Fruit fly (Drosophila melanogaster): ENCODE results near the gene CG43248.

CG43248 gene

DNA sequence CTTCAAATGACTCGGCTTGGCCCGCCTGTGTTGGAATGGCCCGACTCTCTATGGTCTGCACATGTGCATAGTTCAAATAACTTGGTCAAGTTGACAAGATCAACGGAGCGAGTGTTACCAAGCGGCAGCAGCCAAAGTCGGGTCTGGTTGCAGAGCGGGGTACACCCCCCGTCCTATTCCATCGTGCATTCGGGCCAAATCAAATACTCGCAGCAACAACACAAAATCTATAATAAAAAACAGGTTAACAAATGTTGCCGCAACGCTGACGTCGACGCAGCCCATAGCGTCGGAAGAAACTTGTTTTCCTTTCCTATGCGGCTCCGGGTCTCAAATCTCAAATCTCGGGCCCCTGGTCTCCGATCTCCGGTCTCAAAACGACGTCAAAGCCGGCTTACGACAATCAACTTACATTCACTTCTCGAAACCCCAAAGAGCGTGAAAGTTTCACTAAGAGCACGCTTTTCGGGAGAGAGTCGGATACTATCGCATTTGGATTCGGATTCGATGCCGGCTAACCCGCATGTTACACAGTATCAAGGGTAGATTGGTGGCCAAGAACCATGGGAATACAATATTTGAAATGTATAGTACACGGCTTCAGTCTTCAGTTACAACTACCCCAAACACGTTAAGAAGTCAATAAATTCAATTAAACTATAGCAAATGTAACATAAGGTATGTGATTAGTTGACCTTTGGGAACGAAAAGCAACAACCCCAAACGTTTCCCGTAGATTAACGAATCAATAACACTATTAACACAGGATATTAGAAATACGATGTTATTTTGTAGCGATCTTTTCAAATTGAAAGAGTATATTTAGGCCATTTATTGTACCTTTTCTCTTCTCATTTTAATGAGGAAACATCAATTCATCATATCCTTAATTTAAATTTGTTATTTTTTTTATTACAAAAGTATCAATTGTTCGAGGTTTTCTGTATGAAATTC, 3.3 kb upstream of the CG43248 start (continued):
- TF ChIP-seq CG10631 (GFP tag; optimal IDR thresholded peaks at IDR 0.05) (peak; percentile 80), CG11902 (GFP tag; optimal IDR thresholded peaks at IDR 0.05) (peak; percentile 32), acj6 (GFP tag; optimal IDR thresholded peaks at IDR 0.05) (peak; percentile 76), eg (GFP tag; IDR thresholded peaks at IDR 0.05) (peak; percentile 30; the same call in 1 of the 3 replicates), Ets21C (GFP tag; optimal IDR thresholded peaks at IDR 0.05) (peak; percentile 57), Gug (GFP tag; IDR thresholded peaks at IDR 0.05) (0 out of 2 replicates have a peak, but pooled peaks have one; percentile 18), CG11762 (GFP tag; optimal IDR thresholded peaks at IDR 0.05; ENCODE audit: insufficient read depth) (peak; percentile 58), ss (GFP tag; optimal IDR thresholded peaks at IDR 0.05) (peak; percentile 57 to 75), fd85E (GFP tag; optimal IDR thresholded peaks at IDR 0.05) (no peak), CG3919 (GFP tag; optimal IDR thresholded peaks at IDR 0.05) (peak; percentile 67), Met (GFP tag; optimal IDR thresholded peaks at IDR 0.05) (peak; percentile 75), CG7368 (GFP tag; optimal IDR thresholded peaks at IDR 0.05) (peak; percentile 44), net (GFP tag; optimal IDR thresholded peaks at IDR 0.05) (peak; percentile 79), CG11294 (GFP tag; IDR thresholded peaks at IDR 0.05) (peak; percentile 37; the same call in 1 of the 2 replicates), CG6808 (GFP tag; optimal IDR thresholded peaks at IDR 0.05) (peak; percentile 78), CG6276 (GFP tag; optimal IDR thresholded peaks at IDR 0.05) (peak; percentile 81)

DNA sequence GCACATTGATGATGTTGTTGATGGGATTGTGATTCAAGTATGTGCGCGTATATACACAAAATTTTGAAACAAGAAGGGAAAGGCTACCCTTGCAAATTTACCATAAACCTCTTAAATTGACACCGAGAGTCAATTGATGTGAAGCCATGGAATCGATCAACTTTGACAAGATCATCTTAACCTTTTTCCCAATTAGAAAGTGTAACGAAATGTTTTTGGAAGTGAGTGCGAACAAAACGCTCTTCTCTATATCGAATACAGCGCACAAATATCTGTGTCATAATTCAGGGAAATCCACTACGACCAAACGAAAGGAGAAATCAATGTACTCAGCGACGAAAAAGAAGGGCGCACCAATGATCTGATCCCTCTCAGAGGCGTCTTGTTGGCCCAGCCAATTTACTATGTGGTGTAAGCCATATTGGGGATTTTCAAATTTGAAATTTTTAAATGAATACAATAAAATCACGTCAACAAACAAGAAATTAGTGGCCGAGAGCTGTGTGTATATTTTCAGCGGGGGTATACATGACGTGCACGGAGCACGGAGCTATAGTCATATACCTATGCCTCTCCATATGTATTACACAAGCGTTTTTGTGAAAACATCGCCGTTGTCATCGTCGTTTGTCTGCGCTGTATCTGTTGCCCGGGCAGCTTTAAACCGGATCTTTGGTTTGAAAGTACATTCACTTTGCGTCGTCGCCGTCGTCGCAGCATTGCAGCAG, 2.3 kb upstream of the CG43248 start:
- TF ChIP-seq net (GFP tag; optimal IDR thresholded peaks at IDR 0.05) (peak; percentile 50), CG6163 (GFP tag; IDR thresholded peaks at IDR 0.05) (peak; percentile 58), CG6854 (GFP tag; optimal IDR thresholded peaks at IDR 0.05) (peak; percentile 16), dsx (GFP tag; optimal IDR thresholded peaks at IDR 0.05; ENCODE audit: poor library complexity, severe bottlenecking) (peak; percentile 54), CG11902 (GFP tag; optimal IDR thresholded peaks at IDR 0.05) (peak; percentile 35), CG9139 (GFP tag; optimal IDR thresholded peaks at IDR 0.05) (peak; percentile 53), CG6792 (GFP tag; optimal IDR thresholded peaks at IDR 0.05) (peak; percentile 69), achi (GFP tag; optimal IDR thresholded peaks at IDR 0.05) (peak; percentile 71), CG15336 (GFP tag; IDR thresholded peaks at IDR 0.05) (peak; percentile 74), CG10631 (GFP tag; optimal IDR thresholded peaks at IDR 0.05) (peak; percentile 79), Eip93F (GFP tag; optimal IDR thresholded peaks at IDR 0.05) (no peak), dac (GFP tag; optimal IDR thresholded peaks at IDR 0.05) (peak; percentile 61), Sox102F (GFP tag; optimal IDR thresholded peaks at IDR 0.05) (peak; percentile 80), Eip75B (GFP tag; optimal IDR thresholded peaks at IDR 0.05) (peak; percentile 82), lz (GFP tag; optimal IDR thresholded peaks at IDR 0.05) (peak; percentile 76), CG11762 (GFP tag; optimal IDR thresholded peaks at IDR 0.05; ENCODE audit: insufficient read depth) (peak; percentile 35), fd85E (GFP tag; optimal IDR thresholded peaks at IDR 0.05) (no peak), salr (GFP tag; optimal IDR thresholded peaks at IDR 0.05) (peak; percentile 25 to 31), topi (GFP tag; optimal IDR thresholded peaks at IDR 0.05) (peak; percentile 84), CG16779 (tag; optimal IDR thresholded peaks at IDR 0.05) (peak; percentile 47), CG8632 (GFP tag; optimal IDR thresholded peaks at IDR 0.05) (peak; percentile 31), ss (GFP tag; optimal IDR thresholded peaks at IDR 0.05) (peak; percentile 64 to 66), Ets21C (GFP tag; optimal IDR thresholded peaks at IDR 0.05) (peak; percentile 79), Eip78C (GFP tag) (peak; percentile 94), CG11294 (GFP tag; IDR thresholded peaks at IDR 0.05) (no peak), CG8319 (GFP tag; optimal IDR thresholded peaks at IDR 0.05) (peak; percentile 33), CG31627 (GFP tag; optimal IDR thresholded peaks at IDR 0.05) (peak; percentile 86), CG3032 (tag; optimal IDR thresholded peaks at IDR 0.05) (peak; percentile 72), Smox (GFP tag; optimal IDR thresholded peaks at IDR 0.05) (peak; percentile 78), CG6808 (GFP tag; optimal IDR thresholded peaks at IDR 0.05) (peak; percentile 70), CG6276 (GFP tag; optimal IDR thresholded peaks at IDR 0.05) (peak; percentile 59), CG3919 (GFP tag; optimal IDR thresholded peaks at IDR 0.05) (peak; percentile 68), Hr39 (GFP tag; optimal IDR thresholded peaks at IDR 0.05) (peak; percentile 89), Ets96B (tag; optimal IDR thresholded peaks at IDR 0.05) (peak; percentile 66), CG7368 (GFP tag; optimal IDR thresholded peaks at IDR 0.05) (peak; percentile 73), Met (GFP tag; optimal IDR thresholded peaks at IDR 0.05) (peak; percentile 90), OdsH (GFP tag; optimal IDR thresholded peaks at IDR 0.05) (peak; percentile 65), vri (GFP tag; optimal IDR thresholded peaks at IDR 0.05) (peak; percentile 82), CG32006 (GFP tag; optimal IDR thresholded peaks at IDR 0.05) (peak; percentile 69), cyc (GFP tag; optimal IDR thresholded peaks at IDR 0.05) (peak; percentile 84)

All from whole organism, prepupa.